Worm (Caenorhabditis elegans) whole organism, L2 larva: ENCODE data around the gene T28F3.9.

ENCODE experiments used
- C34F6.9 ChIP-seq: fragments of 150-350 bp; optimal IDR thresholded peaks from 2 replicates; lab custom pipeline; 2014; ENCODE audit warnings: missing biosample characterization, missing genetic modification characterization
- R02D3.7 ChIP-seq: fragments of 150-350 bp; optimal IDR thresholded peaks from 2 replicates; lab custom pipeline; 2014; ENCODE audit warnings: missing biosample characterization, missing genetic modification characterization
- aly-2 ChIP-seq: fragments of 150-350 bp; optimal IDR thresholded peaks from 2 replicates; lab custom pipeline; 2014; ENCODE audit warnings: missing biosample characterization, missing genetic modification characterization
- blmp-1 ChIP-seq: sonication (generic microtip); optimal IDR thresholded peaks from 2 replicates; lab custom pipeline; 2017; ENCODE audit warnings: missing genetic modification characterization, mild to moderate bottlenecking, missing compliant biosample characterization, antibody characterized with exemption, moderate library complexity; ENCODE audit not compliant: insufficient read depth
- ceh-16 ChIP-seq: fragments of 150-350 bp; optimal IDR thresholded peaks from 2 replicates; lab custom pipeline; 2014; ENCODE audit warnings: missing biosample characterization, missing genetic modification characterization
- crh-2 ChIP-seq: sonication (generic microtip); optimal IDR thresholded peaks from 2 replicates; lab custom pipeline; 2017; ENCODE audit warnings: missing biosample characterization, missing genetic modification characterization
- dmd-4 ChIP-seq: sonication (generic microtip); optimal IDR thresholded peaks from 2 replicates; lab custom pipeline; 2017; ENCODE audit warnings: missing biosample characterization, missing genetic modification characterization
- elt-3 ChIP-seq: sonication (generic microtip); optimal IDR thresholded peaks from 2 replicates; lab custom pipeline; 2017; ENCODE audit warnings: missing biosample characterization, missing genetic modification characterization
- fos-1 ChIP-seq: fragments of 150-350 bp; optimal IDR thresholded peaks from 2 replicates; lab custom pipeline; 2014; ENCODE audit warnings: missing biosample characterization, missing genetic modification characterization
- gmeb-1 ChIP-seq: fragments of 150-350 bp; optimal IDR thresholded peaks from 2 replicates; lab custom pipeline; 2014; ENCODE audit warnings: missing biosample characterization, missing genetic modification characterization
- lin-11 ChIP-seq: fragments of 150-350 bp; sonication (generic microtip); optimal IDR thresholded peaks from 2 replicates; lab custom pipeline; 2014; ENCODE audit warnings: missing biosample characterization, missing genetic modification characterization, inconsistent platforms, mixed read lengths
- lsy-2 ChIP-seq, 2 experiments: fragments of 150-350 bp in 1 of 2; sonication (generic microtip) in 1 of 2; optimal IDR thresholded peaks; 2 replicates each; lab custom pipeline; 2014 to 2017; ENCODE audit warnings: missing biosample characterization in 2 of 2, missing genetic modification characterization in 2 of 2
- nhr-10 ChIP-seq: sonication (generic microtip); optimal IDR thresholded peaks from 2 replicates; lab custom pipeline; 2017; ENCODE audit warnings: missing biosample characterization, missing genetic modification characterization
- nhr-11 ChIP-seq: fragments of 150-350 bp; optimal IDR thresholded peaks from 2 replicates; lab custom pipeline; 2014; ENCODE audit warnings: missing biosample characterization, missing genetic modification characterization
- nhr-129 ChIP-seq: fragments of 150-350 bp; optimal IDR thresholded peaks from 2 replicates; lab custom pipeline; 2014; ENCODE audit warnings: missing biosample characterization, missing genetic modification characterization
- nhr-237 ChIP-seq: fragments of 150-350 bp; optimal IDR thresholded peaks from 2 replicates; lab custom pipeline; 2014; ENCODE audit warnings: missing biosample characterization, missing genetic modification characterization
- nhr-77 ChIP-seq: fragments of 150-350 bp; optimal IDR thresholded peaks from 2 replicates; lab custom pipeline; 2014; ENCODE audit warnings: missing biosample characterization, missing genetic modification characterization
- peb-1 ChIP-seq: fragments of 150-350 bp; optimal IDR thresholded peaks from 2 replicates; lab custom pipeline; 2014; ENCODE audit warnings: missing biosample characterization, missing genetic modification characterization
- skn-1 ChIP-seq: sonication (generic microtip); optimal IDR thresholded peaks from 2 replicates; lab custom pipeline; 2017; ENCODE audit warnings: missing biosample characterization, missing genetic modification characterization
- sma-9 ChIP-seq, 2 experiments: fragments of 150-350 bp in 1 of 2; sonication (generic microtip) in 1 of 2; optimal IDR thresholded peaks; 2 replicates each; lab custom pipeline; 2014 to 2016; ENCODE audit warnings: missing genetic modification characterization in 2 of 2, mild to moderate bottlenecking in 1 of 2, missing biosample characterization in 1 of 2, missing compliant biosample characterization in 1 of 2, missing genetic modification reagents in 1 of 2, moderate library complexity in 1 of 2
- unc-39 ChIP-seq: fragments of 150-350 bp; optimal IDR thresholded peaks from 2 replicates; lab custom pipeline; 2014; ENCODE audit warnings: missing biosample characterization, missing genetic modification characterization
- unc-55 ChIP-seq: fragments of 150-350 bp; sonication (generic microtip); optimal IDR thresholded peaks from 3 replicates; lab custom pipeline; 2014; ENCODE audit warnings: missing biosample characterization, missing genetic modification reagents, missing genetic modification characterization
- zag-1 ChIP-seq: fragments of 150-350 bp; optimal IDR thresholded peaks from 2 replicates; lab custom pipeline; 2014; ENCODE audit warnings: missing biosample characterization, missing genetic modification characterization
- ztf-1 ChIP-seq: fragments of 200-800 bp; sonication (Bioruptor generic); conservative IDR thresholded peaks from 2 replicates; pipeline ENCODE4 v1.3.6; 2022; ENCODE audit warnings: missing genetic modification characterization, missing compliant biosample characterization
- ztf-11 ChIP-seq: sonication (generic microtip); optimal IDR thresholded peaks from 2 replicates; lab custom pipeline; 2017; ENCODE audit warnings: missing biosample characterization, missing genetic modification characterization
- ztf-4 ChIP-seq: fragments of 150-350 bp; optimal IDR thresholded peaks from 2 replicates; lab custom pipeline; 2014; ENCODE audit warnings: missing biosample characterization, missing genetic modification characterization

Gene T28F3.9

ce11 chrIV:17287908-17288675 is 20.2 kb upstream of the T28F3.9 start, which contains the start of gene zipt-7.1:
TSS of gene zipt-7.1 (minus strand) at chrIV:17288139.
- no peak for TF ChIP-seq ztf-4 (tag; lab: Kevin White, UChicago)
- no peak for TF ChIP-seq skn-1 (tag; lab: Kevin White, UChicago)
- TF ChIP-seq elt-3 (tag; lab: Kevin White, UChicago), result no peak
- TF ChIP-seq nhr-129 (tag; lab: Kevin White, UChicago), result peak; percentile 55
- TF ChIP-seq dmd-4, result no peak
- no peak for TF ChIP-seq ztf-11 (tag; lab: Kevin White, UChicago)
- no peak for TF ChIP-seq crh-2

ce11 chrIV:17291629-17292199 is 16.6 kb upstream of the T28F3.9 start, which contains the start of the genes T28F3.11 and slc-17.4:
TSS of gene T28F3.11 (minus strand) at chrIV:17291679.
TSS of gene slc-17.4 (minus strand) at chrIV:17291733.
- no peak for TF ChIP-seq elt-3 (tag; lab: Kevin White, UChicago)
- peak; percentile 4 for TF ChIP-seq unc-55 (GFP tag; lab: Kevin White, UChicago)

- TF ChIP-seq nhr-129 (tag; lab: Kevin White, UChicago) (peak; percentile 43), nhr-77 (tag; lab: Kevin White, UChicago) (no peak), nhr-237 (no peak), fos-1 (tag; lab: Kevin White, UChicago) (peak; percentile 23)
Measured at ce11 chrIV:17292350-17292749, 16.0 kb upstream of the T28F3.9 start.

ce11 chrIV:17293068-17293467 is 15.2 kb upstream of the T28F3.9 start:
- TF ChIP-seq unc-55 (GFP tag; lab: Kevin White, UChicago) (peak; percentile 11), ceh-16 (no peak)

- no peak for TF ChIP-seq ztf-1 (GFP tag; lab: Robert Waterston, UW)
- peak; percentile 69 for TF ChIP-seq C34F6.9 (tag; lab: Kevin White, UChicago)
- peak; percentile 72 for TF ChIP-seq unc-55 (GFP tag; lab: Kevin White, UChicago)
- no peak for TF ChIP-seq lin-11 (tag; lab: Kevin White, UChicago)
- TF ChIP-seq nhr-129 (tag; lab: Kevin White, UChicago), result peak; percentile 20
- no peak for TF ChIP-seq dmd-4
- TF ChIP-seq, all 48 proteins: peak for 3
Measured at ce11 chrIV:17293679-17294078, 14.6 kb upstream of the T28F3.9 start.

ce11 chrIV:17294489-17294888 is 13.8 kb upstream of the T28F3.9 start, which contains the start of gene T28F3.5:
TSS of gene T28F3.5 (plus strand) at chrIV:17294789.
- no peak for TF ChIP-seq peb-1 (tag; lab: Kevin White, UChicago)
- TF ChIP-seq ztf-11 (tag; lab: Kevin White, UChicago), result no peak
- TF ChIP-seq lsy-2 (tag; optimal IDR thresholded peaks at IDR 0.05; lab: Kevin White, UChicago), result no peak
- no peak for TF ChIP-seq lin-11 (tag; lab: Kevin White, UChicago)
- TF ChIP-seq zag-1 (tag; lab: Kevin White, UChicago), result no peak
- TF ChIP-seq nhr-11 (tag; lab: Kevin White, UChicago), result no peak
- no peak for TF ChIP-seq skn-1 (tag; lab: Kevin White, UChicago)

- no peak for TF ChIP-seq aly-2
- no peak for TF ChIP-seq nhr-10 (tag; lab: Kevin White, UChicago)
- TF ChIP-seq skn-1 (tag; lab: Kevin White, UChicago), result no peak
- TF ChIP-seq fos-1 (tag; lab: Kevin White, UChicago), result no peak
- no peak for TF ChIP-seq blmp-1
- no peak for TF ChIP-seq sma-9 (GFP tag; optimal IDR thresholded peaks at IDR 0.05; lab: Kevin White, UChicago)
- no peak for TF ChIP-seq sma-9 (tag; optimal IDR thresholded peaks at IDR 0.05; lab: Kevin White, UChicago)
- no peak for TF ChIP-seq gmeb-1
- TF ChIP-seq R02D3.7 (tag; lab: Kevin White, UChicago), result no peak
- TF ChIP-seq elt-3 (tag; lab: Kevin White, UChicago), result no peak
- no peak for TF ChIP-seq crh-2
- TF ChIP-seq unc-39 (tag; lab: Kevin White, UChicago), result no peak
Measured at ce11 chrIV:17301933-17302332, 6.4 kb upstream of the T28F3.9 start, which contains the start of gene ifta-2. TSS of gene ifta-2 (minus strand) at chrIV:17302033.
